Worm (Caenorhabditis elegans): ENCODE measurements around the gene Y51H7C.8.

DNA sequence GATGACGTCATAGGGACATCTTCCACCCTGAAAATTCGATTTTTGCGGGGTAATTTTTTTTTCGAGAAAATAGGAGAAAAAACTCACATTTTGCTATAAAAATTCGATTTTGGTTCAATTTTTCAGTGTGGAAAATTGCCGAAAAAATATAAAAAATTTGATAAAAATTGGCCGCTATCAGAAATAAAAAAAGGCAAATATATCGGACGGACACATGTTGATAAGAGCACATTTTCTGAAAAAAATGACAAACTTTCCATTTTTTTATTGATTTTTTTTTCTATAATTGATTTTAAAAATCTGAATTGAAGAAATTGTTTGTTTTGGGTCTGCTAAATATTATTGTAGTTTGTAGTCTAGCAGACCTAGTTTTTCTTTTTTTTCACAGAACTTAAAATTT, 46.1 kb upstream of the Y51H7C.8 start, which contains the start of gene C13A10.1:
- TF ChIP-seq mdl-1 (tag; optimal IDR thresholded peaks at IDR 0.05) = no peak
- TF ChIP-seq lin-15B (tag; optimal IDR thresholded peaks at IDR 0.05) = no peak

Data from whole organism, L4 larva.